Worm (Caenorhabditis elegans): ENCODE data around the gene T27E4.7.

ce11 chrV:9122004-9122403, 45.9 kb upstream of the T27E4.7 start, which contains the start of gene F21C10.13:
- no peak for TF ChIP-seq sdc-2 (tag; optimal IDR thresholded peaks at IDR 0.05)
- TF ChIP-seq ceh-9 (tag; optimal IDR thresholded peaks at IDR 0.05): no peak
- no peak for TF ChIP-seq pha-4 (tag; optimal IDR thresholded peaks at IDR 0.05)
- TF ChIP-seq syd-9 (tag; optimal IDR thresholded peaks at IDR 0.05): no peak
- TF ChIP-seq eyg-1 (tag; optimal IDR thresholded peaks at IDR 0.05): no peak
- TF ChIP-seq ceh-31 (tag; optimal IDR thresholded peaks at IDR 0.05): no peak

Measured in whole organism, late embryonic.